In genomic region chr3L:8712913-8713312, dm6 we compare ENCODE assay signal across 2 fruit fly cellular contexts.
TF ChIP-seq lines count a peak whose summit lies in the region.

No protein-coding gene starts in this region.

TF ChIP-seq in whole organism, embryonic, 481 proteins besides CTCF, POLR2A, EP300 and RAD21 (continued from another document and continues in another):
- peak; percentile 20 for TF ChIP-seq sens (GFP tag; lab: Kevin White, UChicago)
- no peak for TF ChIP-seq CG9215 (GFP tag; IDR thresholded peaks at IDR 0.05; lab: Robert Waterston, UW)
- TF ChIP-seq Hmx (GFP tag; optimal IDR thresholded peaks at IDR 0.05; lab: Kevin White, UChicago) = no peak
- TF ChIP-seq dmrt11E (tag; optimal IDR thresholded peaks at IDR 0.05; lab: Kevin White, UChicago) = peak; percentile 41
- no peak for TF ChIP-seq CG4328 (GFP tag; optimal IDR thresholded peaks at IDR 0.05; lab: Kevin White, UChicago)
- no peak for TF ChIP-seq run (tag; optimal IDR thresholded peaks at IDR 0.05; lab: Kevin White, UChicago)
- TF ChIP-seq unpg (GFP tag; optimal IDR thresholded peaks at IDR 0.05; lab: Kevin White, UChicago) = peak; percentile 30
- peak; percentile 4 for TF ChIP-seq CG13424 (tag; optimal IDR thresholded peaks at IDR 0.05; lab: Kevin White, UChicago)
- peak; percentile 31 for TF ChIP-seq CG12391 (tag; optimal IDR thresholded peaks at IDR 0.05; lab: Kevin White, UChicago)
- TF ChIP-seq CG31441 (GFP tag; IDR thresholded peaks at IDR 0.05; lab: Robert Waterston, UW) = peak; percentile 59
- TF ChIP-seq tup (GFP tag; optimal IDR thresholded peaks at IDR 0.05; lab: Kevin White, UChicago) = no peak
- TF ChIP-seq CG7839 (tag; optimal IDR thresholded peaks at IDR 0.05; lab: Kevin White, UChicago) = peak; percentile 48
- peak; percentile 25 for TF ChIP-seq Oli (tag; optimal IDR thresholded peaks at IDR 0.05; lab: Kevin White, UChicago)
- no peak for TF ChIP-seq slou (GFP tag; optimal IDR thresholded peaks at IDR 0.05; lab: Kevin White, UChicago)
- TF ChIP-seq Blimp-1 (GFP tag; optimal IDR thresholded peaks at IDR 0.05; lab: Kevin White, UChicago) = peak; percentile 70
- TF ChIP-seq salm (tag; optimal IDR thresholded peaks at IDR 0.05; lab: Kevin White, UChicago) = no peak
- TF ChIP-seq CG7556 (GFP tag; optimal IDR thresholded peaks at IDR 0.05; lab: Kevin White, UChicago) = peak; percentile 33
- TF ChIP-seq CG10543 (GFP tag; optimal IDR thresholded peaks at IDR 0.05; lab: Kevin White, UChicago) = no peak
- no peak for TF ChIP-seq wdn (GFP tag; IDR thresholded peaks at IDR 0.05; lab: Robert Waterston, UW)
- peak; percentile 4 for TF ChIP-seq CG15269 (tag; optimal IDR thresholded peaks at IDR 0.05; lab: Kevin White, UChicago)
- no peak for TF ChIP-seq CG1792 (GFP tag; optimal IDR thresholded peaks at IDR 0.05; lab: Kevin White, UChicago)
- peak in 1 of 2 experiments; percentile 32 for TF ChIP-seq bsh (GFP tag; optimal IDR thresholded peaks at IDR 0.05; lab: Kevin White, UChicago)
- no peak for TF ChIP-seq CG13775 (GFP tag; optimal IDR thresholded peaks at IDR 0.05; lab: Kevin White, UChicago)
- no peak for TF ChIP-seq Doc2 (GFP tag; IDR thresholded peaks at IDR 0.05; lab: Robert Waterston, UW)
- no peak for TF ChIP-seq jigr1 (GFP tag; IDR thresholded peaks at IDR 0.05; lab: Robert Waterston, UW)
- no peak for TF ChIP-seq Kr (GFP tag; optimal IDR thresholded peaks at IDR 0.05; lab: Kevin White, UChicago)
- peak; percentile 2 for TF ChIP-seq CG14710 (tag; optimal IDR thresholded peaks at IDR 0.05; lab: Kevin White, UChicago)
- TF ChIP-seq CG8388 (GFP tag; optimal IDR thresholded peaks at IDR 0.05; lab: Kevin White, UChicago) = peak; percentile 24
- no peak for TF ChIP-seq ken (GFP tag; IDR thresholded peaks at IDR 0.05; lab: Robert Waterston, UW)
- no peak for TF ChIP-seq CG6791 (GFP tag; IDR thresholded peaks at IDR 0.05; lab: Robert Waterston, UW; ENCODE audit: partially characterized antibody)
- no peak for TF ChIP-seq ind (GFP tag; optimal IDR thresholded peaks at IDR 0.05; lab: Kevin White, UChicago)
- TF ChIP-seq CG2678 (tag; optimal IDR thresholded peaks at IDR 0.05; lab: Kevin White, UChicago) = peak; percentile 56
- TF ChIP-seq Mrtf (GFP tag; IDR thresholded peaks at IDR 0.05; lab: Robert Waterston, UW) = no peak
- peak; percentile 45 for TF ChIP-seq CG15696 (tag; optimal IDR thresholded peaks at IDR 0.05; lab: Kevin White, UChicago)
- TF ChIP-seq Hr51 (GFP tag; optimal IDR thresholded peaks at IDR 0.05; lab: Kevin White, UChicago) = peak in 1 of 2 experiments; percentile 43
- no peak for TF ChIP-seq C15 (GFP tag; IDR thresholded peaks at IDR 0.05; lab: Robert Waterston, UW)
- TF ChIP-seq CG6654 (GFP tag; optimal IDR thresholded peaks at IDR 0.05; lab: Kevin White, UChicago) = no peak
- TF ChIP-seq CG18011 (GFP tag; optimal IDR thresholded peaks at IDR 0.05; lab: Kevin White, UChicago) = no peak
- TF ChIP-seq Fer2 (tag; optimal IDR thresholded peaks at IDR 0.05; lab: Kevin White, UChicago) = no peak
- no peak for TF ChIP-seq ssp (GFP tag; IDR thresholded peaks at IDR 0.05; lab: Robert Waterston, UW)
- peak; percentile 66 for TF ChIP-seq gem (tag; optimal IDR thresholded peaks at IDR 0.05; lab: Kevin White, UChicago)
- no peak for TF ChIP-seq sna (GFP tag; IDR thresholded peaks at IDR 0.05; lab: Robert Waterston, UW; ENCODE audit: partially characterized antibody)
- TF ChIP-seq trem (tag; optimal IDR thresholded peaks at IDR 0.05; lab: Kevin White, UChicago) = no peak
- TF ChIP-seq CG32767 (GFP tag; IDR thresholded peaks at IDR 0.05; lab: Robert Waterston, UW) = no peak
- TF ChIP-seq Spps (tag; optimal IDR thresholded peaks at IDR 0.05; lab: Kevin White, UChicago) = no peak
- TF ChIP-seq CG10979 (tag; optimal IDR thresholded peaks at IDR 0.05; lab: Kevin White, UChicago) = peak; percentile 27
- TF ChIP-seq stc (GFP tag; IDR thresholded peaks at IDR 0.05; lab: Robert Waterston, UW) = no peak
- no peak for TF ChIP-seq CG32772 (GFP tag; IDR thresholded peaks at IDR 0.05; lab: Robert Waterston, UW)
- peak; percentile 57 for TF ChIP-seq CG9727 (GFP tag; optimal IDR thresholded peaks at IDR 0.05; lab: Kevin White, UChicago)
- no peak for TF ChIP-seq CG7987 (GFP tag; optimal IDR thresholded peaks at IDR 0.05; lab: Kevin White, UChicago)
- no peak for TF ChIP-seq da (GFP tag; optimal IDR thresholded peaks at IDR 0.05; lab: Kevin White, UChicago)
- TF ChIP-seq Oaz (GFP tag; IDR thresholded peaks at IDR 0.05; lab: Robert Waterston, UW) = no peak
- no peak for TF ChIP-seq HmgZ (tag; optimal IDR thresholded peaks at IDR 0.05; lab: Kevin White, UChicago)
- no peak for TF ChIP-seq Six4 (GFP tag; optimal IDR thresholded peaks at IDR 0.05; lab: Kevin White, UChicago)
- TF ChIP-seq az2 (GFP tag; optimal IDR thresholded peaks at IDR 0.05; lab: Kevin White, UChicago) = no peak
- peak; percentile 24 for TF ChIP-seq grau (tag; optimal IDR thresholded peaks at IDR 0.05; lab: Kevin White, UChicago)
- TF ChIP-seq CG16813 (GFP tag; IDR thresholded peaks at IDR 0.05; lab: Robert Waterston, UW; ENCODE audit: partially characterized antibody) = no peak
- TF ChIP-seq CG14667 (GFP tag; IDR thresholded peaks at IDR 0.05; lab: Robert Waterston, UW) = no peak
- no peak for TF ChIP-seq CG10321 (GFP tag; IDR thresholded peaks at IDR 0.05; lab: Robert Waterston, UW)
- TF ChIP-seq slbo (GFP tag; IDR thresholded peaks at IDR 0.05; lab: Robert Waterston, UW) = 0 out of 2 replicates have a peak, but pooled peaks have one; percentile 27
- no peak for TF ChIP-seq Mes4 (GFP tag; optimal IDR thresholded peaks at IDR 0.05; lab: Kevin White, UChicago)
- no peak for TF ChIP-seq CG9876 (GFP tag; optimal IDR thresholded peaks at IDR 0.05; lab: Kevin White, UChicago)
- no peak for TF ChIP-seq CG4820 (GFP tag; optimal IDR thresholded peaks at IDR 0.05; lab: Kevin White, UChicago)
- TF ChIP-seq lola (GFP tag; optimal IDR thresholded peaks at IDR 0.05; lab: Kevin White, UChicago) = peak in 1 of 3 experiments; percentile 34
- no peak for TF ChIP-seq Eip74EF (GFP tag; optimal IDR thresholded peaks at IDR 0.05; lab: Kevin White, UChicago)
- TF ChIP-seq CG4360 (GFP tag; IDR thresholded peaks at IDR 0.05; lab: Robert Waterston, UW) = no peak
- no peak for TF ChIP-seq scrt (GFP tag; optimal IDR thresholded peaks at IDR 0.05; lab: Kevin White, UChicago)
- no peak for TF ChIP-seq Hr78 (GFP tag; optimal IDR thresholded peaks at IDR 0.05; lab: Kevin White, UChicago)
- no peak for TF ChIP-seq CG7357 (GFP tag; IDR thresholded peaks at IDR 0.05; lab: Robert Waterston, UW)

TF ChIP-seq in whole organism, prepupa, 60 proteins besides CTCF, POLR2A, EP300 and RAD21 (continued from another document):
- TF ChIP-seq lz (GFP tag; optimal IDR thresholded peaks at IDR 0.05; lab: Kevin White, UChicago) = no peak
- TF ChIP-seq fd59A (GFP tag; optimal IDR thresholded peaks at IDR 0.05; lab: Kevin White, UChicago) = no peak
- TF ChIP-seq eg (GFP tag; IDR thresholded peaks at IDR 0.05; lab: Robert Waterston, UW) = no peak
- no peak for TF ChIP-seq Sox15 (GFP tag; optimal IDR thresholded peaks at IDR 0.05; lab: Kevin White, UChicago)
- no peak for TF ChIP-seq fkh (GFP tag; optimal IDR thresholded peaks at IDR 0.05; lab: Kevin White, UChicago)
- TF ChIP-seq Hr38 (GFP tag; optimal IDR thresholded peaks at IDR 0.05; lab: Kevin White, UChicago) = no peak
- TF ChIP-seq CG8319 (GFP tag; optimal IDR thresholded peaks at IDR 0.05; lab: Kevin White, UChicago) = no peak
- no peak for TF ChIP-seq svp (GFP tag; lab: Kevin White, UChicago)
- no peak for TF ChIP-seq CG31627 (GFP tag; optimal IDR thresholded peaks at IDR 0.05; lab: Kevin White, UChicago)
- TF ChIP-seq CG3032 (tag; optimal IDR thresholded peaks at IDR 0.05; lab: Kevin White, UChicago) = peak; percentile 26
- TF ChIP-seq ss (GFP tag; optimal IDR thresholded peaks at IDR 0.05; lab: Kevin White, UChicago) = no peak
- TF ChIP-seq CG1621 (tag; optimal IDR thresholded peaks at IDR 0.05; lab: Kevin White, UChicago) = no peak
- TF ChIP-seq Sox102F (GFP tag; optimal IDR thresholded peaks at IDR 0.05; lab: Kevin White, UChicago) = no peak
- no peak for TF ChIP-seq CG16779 (tag; optimal IDR thresholded peaks at IDR 0.05; lab: Kevin White, UChicago)
- no peak for TF ChIP-seq Hr39 (GFP tag; optimal IDR thresholded peaks at IDR 0.05; lab: Kevin White, UChicago)
- TF ChIP-seq CG9139 (GFP tag; optimal IDR thresholded peaks at IDR 0.05; lab: Kevin White, UChicago) = no peak
- peak; percentile 18 for TF ChIP-seq esn (GFP tag; optimal IDR thresholded peaks at IDR 0.05; lab: Kevin White, UChicago)
- no peak for TF ChIP-seq net (GFP tag; optimal IDR thresholded peaks at IDR 0.05; lab: Kevin White, UChicago)
- TF ChIP-seq Blimp-1 (GFP tag; optimal IDR thresholded peaks at IDR 0.05; lab: Kevin White, UChicago) = peak; percentile 30
- TF ChIP-seq salr (GFP tag; optimal IDR thresholded peaks at IDR 0.05; lab: Kevin White, UChicago) = no peak
- no peak for TF ChIP-seq Ets21C (GFP tag; optimal IDR thresholded peaks at IDR 0.05; lab: Kevin White, UChicago)
- peak; percentile 35 for TF ChIP-seq CG34406 (GFP tag; optimal IDR thresholded peaks at IDR 0.05; lab: Kevin White, UChicago)
- TF ChIP-seq CG32006 (GFP tag; optimal IDR thresholded peaks at IDR 0.05; lab: Kevin White, UChicago) = peak; percentile 33
- no peak for TF ChIP-seq pdm3 (GFP tag; optimal IDR thresholded peaks at IDR 0.05; lab: Kevin White, UChicago)
- TF ChIP-seq Lpt (GFP tag; optimal IDR thresholded peaks at IDR 0.05; lab: Kevin White, UChicago) = no peak
- no peak for TF ChIP-seq CG11294 (GFP tag; IDR thresholded peaks at IDR 0.05; lab: Robert Waterston, UW)
- no peak for TF ChIP-seq cyc (GFP tag; optimal IDR thresholded peaks at IDR 0.05; lab: Kevin White, UChicago)
- peak; percentile 43 for TF ChIP-seq Eip78C (GFP tag; lab: Kevin White, UChicago)
- no peak for TF ChIP-seq topi (GFP tag; optimal IDR thresholded peaks at IDR 0.05; lab: Kevin White, UChicago)
- no peak for TF ChIP-seq Met (GFP tag; optimal IDR thresholded peaks at IDR 0.05; lab: Kevin White, UChicago)
- TF ChIP-seq OdsH (GFP tag; optimal IDR thresholded peaks at IDR 0.05; lab: Kevin White, UChicago) = no peak
- no peak for TF ChIP-seq Sox14 (GFP tag; optimal IDR thresholded peaks at IDR 0.05; lab: Kevin White, UChicago)
- no peak for TF ChIP-seq CG11902 (GFP tag; optimal IDR thresholded peaks at IDR 0.05; lab: Kevin White, UChicago)
- TF ChIP-seq Gug (GFP tag; IDR thresholded peaks at IDR 0.05; lab: Robert Waterston, UW) = no peak
- TF ChIP-seq CG6276 (GFP tag; optimal IDR thresholded peaks at IDR 0.05; lab: Kevin White, UChicago) = no peak
- TF ChIP-seq CG7368 (GFP tag; optimal IDR thresholded peaks at IDR 0.05; lab: Kevin White, UChicago) = no peak
